Worm (Caenorhabditis elegans): ENCODE measurements around the gene hmg-12.

ce11 chrII:11917530-11917952 lies 1.2 kb downstream of the hmg-12 start:
- TF ChIP-seq ama-1 (optimal IDR thresholded peaks at IDR 0.05) (peak; percentile 57), skn-1 (tag; optimal IDR thresholded peaks at IDR 0.05) (no peak), nhr-67 (tag; optimal IDR thresholded peaks at IDR 0.05) (no peak), fkh-10 (GFP tag; optimal IDR thresholded peaks at IDR 0.05) (no peak), elt-1 (tag; optimal IDR thresholded peaks at IDR 0.05) (no peak), mdl-1 (tag; optimal IDR thresholded peaks at IDR 0.05) (no peak), fos-1 (tag; optimal IDR thresholded peaks at IDR 0.05) (no peak), aly-2 (tag; optimal IDR thresholded peaks at IDR 0.05) (no peak)
